Worm (Caenorhabditis elegans): ENCODE data around the gene W03A5.2.

Gene W03A5.2

ce11 chrIII:5395746-5396145 is 10.1 kb upstream of the W03A5.2 start:
- TF ChIP-seq dao-5 (tag; optimal IDR thresholded peaks at IDR 0.05): no peak
- no peak for TF ChIP-seq W03F9.2 (tag; optimal IDR thresholded peaks at IDR 0.05)
- no peak for TF ChIP-seq him-1 (tag; optimal IDR thresholded peaks at IDR 0.05)

- TF ChIP-seq dao-5 (tag; optimal IDR thresholded peaks at IDR 0.05): no peak
- TF ChIP-seq him-1 (tag; optimal IDR thresholded peaks at IDR 0.05): no peak
- no peak for TF ChIP-seq W03F9.2 (tag; optimal IDR thresholded peaks at IDR 0.05)
These were observed 3.4 kb upstream of the W03A5.2 start for ce11 chrIII:5402419-5402818.

ce11 chrIII:5404998-5405397 is 836 bp upstream of the W03A5.2 start:
- TF ChIP-seq him-1 (tag; optimal IDR thresholded peaks at IDR 0.05): no peak
- no peak for TF ChIP-seq W03F9.2 (tag; optimal IDR thresholded peaks at IDR 0.05)
- TF ChIP-seq dao-5 (tag; optimal IDR thresholded peaks at IDR 0.05): no peak

ce11 chrIII:5406314-5406713 is 480 bp downstream of the W03A5.2 start:
- no peak for TF ChIP-seq him-1 (tag; optimal IDR thresholded peaks at IDR 0.05)
- TF ChIP-seq dao-5 (tag; optimal IDR thresholded peaks at IDR 0.05): no peak
- TF ChIP-seq W03F9.2 (tag; optimal IDR thresholded peaks at IDR 0.05): no peak

ce11 chrIII:5407060-5407459 is 1.2 kb downstream of the W03A5.2 start:
- no peak for TF ChIP-seq him-1 (tag; optimal IDR thresholded peaks at IDR 0.05)
- TF ChIP-seq dao-5 (tag; optimal IDR thresholded peaks at IDR 0.05): no peak
- TF ChIP-seq W03F9.2 (tag; optimal IDR thresholded peaks at IDR 0.05): no peak

DNA sequence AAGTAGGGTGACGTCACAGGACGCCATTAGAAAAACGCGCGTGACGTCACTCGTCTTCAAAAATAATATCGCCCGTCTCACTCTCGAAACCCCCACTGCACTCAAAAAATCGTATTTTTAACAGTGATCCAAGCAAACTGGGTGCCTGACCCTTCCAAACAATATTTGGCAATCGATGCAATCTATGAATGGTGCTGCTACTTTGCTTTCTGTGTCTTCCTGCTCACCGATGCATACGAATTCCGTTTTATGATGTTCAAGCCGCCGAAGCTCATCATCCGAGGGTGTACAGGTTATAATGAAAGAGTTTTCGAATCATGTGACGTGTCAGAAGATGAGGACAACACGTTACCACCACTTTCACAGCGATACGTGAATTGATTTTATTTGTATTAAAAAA is 1.8 kb downstream of the W03A5.2 start, which contains the start of gene W03A5.1:
Gene W03A5.1, plus strand, starts transcription at position 301 of the 400 bp plus-strand sequence.
- TF ChIP-seq dao-5 (tag; optimal IDR thresholded peaks at IDR 0.05) (no peak), W03F9.2 (tag; optimal IDR thresholded peaks at IDR 0.05) (no peak), him-1 (tag; optimal IDR thresholded peaks at IDR 0.05) (no peak)

DNA sequence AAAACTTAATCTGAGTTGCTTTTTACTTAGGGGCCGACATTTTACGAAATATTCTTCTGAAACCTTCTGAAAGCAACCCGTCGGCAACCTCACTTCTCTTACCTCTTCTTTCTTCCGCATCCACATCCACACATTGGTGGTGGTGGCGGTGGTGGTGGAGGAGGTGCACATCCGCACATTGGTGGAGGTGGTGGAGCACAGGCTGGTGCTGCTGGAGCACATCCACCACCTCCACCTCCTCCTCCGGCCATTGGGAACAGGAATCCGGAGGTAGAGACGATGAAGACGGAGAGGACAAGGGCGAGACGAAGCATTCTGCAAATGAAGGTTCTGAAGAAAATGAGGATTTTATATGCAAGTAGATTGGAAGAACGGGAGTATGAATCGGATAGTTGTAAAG is 7.8 kb downstream of the W03A5.2 start, which contains the start of gene grl-22:
Gene grl-22, minus strand, starts transcription at position 332 of the 400 bp plus-strand sequence.
- TF ChIP-seq dao-5 (tag; optimal IDR thresholded peaks at IDR 0.05) (no peak), W03F9.2 (tag; optimal IDR thresholded peaks at IDR 0.05) (no peak), him-1 (tag; optimal IDR thresholded peaks at IDR 0.05) (no peak)

DNA sequence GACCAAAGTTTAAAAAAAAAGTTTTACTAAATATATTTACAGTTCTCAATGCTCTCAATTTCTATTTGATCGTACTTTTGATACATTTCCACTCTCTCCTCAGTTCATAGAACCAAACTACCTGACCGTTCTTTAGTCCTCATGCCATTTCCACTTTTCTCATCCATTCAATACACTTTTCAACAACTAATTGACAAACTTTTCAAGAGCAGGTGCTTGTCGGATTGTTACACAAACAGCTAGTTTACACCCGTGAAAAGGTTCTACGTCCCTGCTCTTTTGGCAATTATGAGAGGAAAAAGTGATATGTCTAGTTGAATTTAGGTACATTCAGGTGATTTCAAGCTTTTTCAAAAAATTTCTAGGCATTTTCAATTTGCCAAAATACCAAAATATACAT is 12.1 kb downstream of the W03A5.2 start:
- TF ChIP-seq W03F9.2 (tag; optimal IDR thresholded peaks at IDR 0.05) (no peak), him-1 (tag; optimal IDR thresholded peaks at IDR 0.05) (no peak), dao-5 (tag; optimal IDR thresholded peaks at IDR 0.05) (no peak)

ce11 chrIII:5419527-5419926 is 13.7 kb downstream of the W03A5.2 start:
- TF ChIP-seq dao-5 (tag; optimal IDR thresholded peaks at IDR 0.05): no peak
- TF ChIP-seq him-1 (tag; optimal IDR thresholded peaks at IDR 0.05): no peak
- TF ChIP-seq W03F9.2 (tag; optimal IDR thresholded peaks at IDR 0.05): no peak

DNA sequence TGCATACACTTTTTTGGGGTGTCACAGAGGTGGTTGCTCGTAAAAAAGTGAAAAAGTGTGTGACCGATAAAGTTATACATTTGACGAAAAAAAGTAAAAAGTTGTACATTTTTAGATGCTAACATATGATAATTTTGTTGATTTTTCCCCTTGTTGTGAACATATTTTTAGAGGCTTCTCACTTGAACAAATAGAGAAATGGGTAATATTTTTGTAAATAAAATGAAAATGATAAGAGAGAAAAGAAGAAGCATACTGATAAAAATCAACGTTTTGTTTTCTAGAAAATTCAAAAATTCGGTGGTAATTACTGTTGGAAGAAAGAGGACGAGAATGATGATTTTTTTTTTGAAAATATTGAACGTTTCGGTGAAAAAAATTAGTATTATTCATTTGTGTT is 14.4 kb downstream of the W03A5.2 start:
- TF ChIP-seq him-1 (tag; optimal IDR thresholded peaks at IDR 0.05) (no peak), dao-5 (tag; optimal IDR thresholded peaks at IDR 0.05) (no peak), W03F9.2 (tag; optimal IDR thresholded peaks at IDR 0.05) (no peak)

DNA sequence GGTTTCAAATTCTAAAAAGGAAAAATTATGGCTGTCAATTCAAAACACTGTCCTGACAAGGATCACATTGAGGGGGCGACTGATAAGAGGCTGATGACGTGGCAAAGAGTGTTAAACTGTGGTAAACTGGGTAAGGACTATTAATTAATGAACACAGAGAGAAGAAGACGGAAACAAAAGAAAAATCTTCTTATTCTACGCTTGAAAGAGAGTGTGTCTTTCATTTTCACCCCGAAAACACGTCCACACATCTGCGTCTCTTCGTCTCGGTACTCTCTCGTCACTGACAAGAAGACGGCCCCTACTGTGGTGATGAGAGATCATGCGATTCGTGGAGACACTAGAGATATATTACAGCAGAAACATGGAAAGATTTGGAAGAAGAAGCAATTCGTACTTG is 15.6 kb downstream of the W03A5.2 start:
- TF ChIP-seq dao-5 (tag; optimal IDR thresholded peaks at IDR 0.05) (no peak), W03F9.2 (tag; optimal IDR thresholded peaks at IDR 0.05) (no peak), him-1 (tag; optimal IDR thresholded peaks at IDR 0.05) (no peak)

DNA sequence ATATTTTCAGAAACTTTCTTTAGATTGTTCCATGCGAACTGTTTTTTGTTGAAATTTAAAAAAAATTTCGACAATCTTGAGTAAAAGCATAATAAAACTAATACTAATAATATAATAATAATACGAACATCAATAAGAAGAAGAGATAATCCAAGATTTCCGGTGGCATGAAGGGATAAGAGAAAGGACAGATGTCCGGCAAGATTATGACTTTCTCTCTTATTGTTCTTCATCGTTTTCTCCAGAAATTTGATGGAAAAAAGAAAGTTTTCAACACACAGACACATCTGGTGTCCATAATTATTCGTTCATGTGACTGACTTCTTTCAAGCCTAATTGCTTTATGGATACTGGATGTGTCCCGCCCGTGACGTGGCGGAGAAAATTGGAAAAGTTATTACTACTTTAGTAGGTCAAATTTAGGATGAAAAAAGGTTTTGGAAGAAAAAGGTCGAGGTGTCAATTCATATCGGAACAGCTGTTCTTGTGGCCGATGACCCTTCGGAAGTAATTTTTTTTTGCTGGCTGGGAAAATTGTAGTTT is 16.8 kb downstream of the W03A5.2 start:
- no peak for TF ChIP-seq W03F9.2 (tag; optimal IDR thresholded peaks at IDR 0.05)
- TF ChIP-seq him-1 (tag; optimal IDR thresholded peaks at IDR 0.05): no peak

DNA sequence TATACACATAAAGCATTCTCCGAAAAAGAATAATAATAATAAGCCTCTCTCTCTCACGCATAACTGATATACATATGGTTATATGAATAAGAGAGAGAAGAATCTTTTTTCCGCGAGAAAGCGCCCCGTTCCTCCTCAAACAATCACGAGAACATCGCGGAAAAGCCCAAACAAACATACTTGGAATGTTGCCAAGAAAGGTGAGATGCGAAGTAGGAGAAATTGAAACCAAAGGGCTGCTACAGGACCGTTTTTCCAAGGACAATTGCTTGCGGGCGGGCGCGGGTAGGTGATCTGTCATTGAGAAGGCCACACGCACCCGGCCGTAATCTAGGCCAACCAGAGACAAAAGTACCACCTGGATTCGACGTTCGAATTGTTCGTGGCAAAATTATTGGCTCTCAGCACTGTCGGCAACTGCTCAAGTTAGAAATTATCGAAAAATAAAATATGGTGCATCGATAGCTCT is 17.9 kb downstream of the W03A5.2 start, which contains the start of gene dnj-24:
Gene dnj-24, minus strand, starts transcription at position 419 of the 469 bp plus-strand sequence.
- TF ChIP-seq him-1 (tag; optimal IDR thresholded peaks at IDR 0.05) (no peak), W03F9.2 (tag; optimal IDR thresholded peaks at IDR 0.05) (no peak), dao-5 (tag; optimal IDR thresholded peaks at IDR 0.05) (no peak)

DNA sequence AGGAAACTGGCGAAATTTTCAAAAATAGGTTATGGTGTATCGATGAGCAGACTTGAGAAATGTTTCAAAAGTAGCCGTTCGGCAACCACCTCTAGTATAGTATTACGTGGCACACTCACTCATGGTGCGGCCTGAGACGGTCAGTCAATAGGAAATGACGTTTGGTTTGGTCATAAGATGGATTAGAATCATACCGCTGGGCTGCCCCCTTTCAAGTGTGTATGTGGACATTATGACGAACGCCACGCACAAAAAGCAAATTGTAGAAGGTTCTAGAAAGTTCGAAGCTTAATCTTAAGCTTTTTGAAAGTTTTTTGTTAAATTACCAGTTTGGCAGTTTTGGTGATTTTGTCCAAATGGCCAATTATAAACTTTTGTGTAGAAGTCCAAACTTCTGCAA is 18.5 kb downstream of the W03A5.2 start:
- TF ChIP-seq him-1 (tag; optimal IDR thresholded peaks at IDR 0.05): no peak
- no peak for TF ChIP-seq W03F9.2 (tag; optimal IDR thresholded peaks at IDR 0.05)
- TF ChIP-seq dao-5 (tag; optimal IDR thresholded peaks at IDR 0.05): no peak

- TF ChIP-seq dao-5 (tag; optimal IDR thresholded peaks at IDR 0.05) (no peak), him-1 (tag; optimal IDR thresholded peaks at IDR 0.05) (no peak), W03F9.2 (tag; optimal IDR thresholded peaks at IDR 0.05) (no peak)
These were observed 21.3 kb downstream of the W03A5.2 start for ce11 chrIII:5427096-5427495.

All from whole organism, L4/young adult.